Worm (Caenorhabditis elegans) whole organism, L3 larva: ENCODE results near the gene F35H12.5.

Source experiments
- ZK546.5 ChIP-seq: sonication (generic microtip); optimal IDR thresholded peaks from 2 replicates; lab custom pipeline; 2017; ENCODE audit warnings: missing biosample characterization, missing genetic modification characterization
- aly-2 ChIP-seq: fragments of 150-350 bp; optimal IDR thresholded peaks from 2 replicates; lab custom pipeline; 2014; ENCODE audit warnings: missing biosample characterization, missing genetic modification characterization
- egl-27 ChIP-seq: sonication (generic microtip); optimal IDR thresholded peaks from 4 replicates; lab custom pipeline; 2017; ENCODE audit warnings: missing biosample characterization, missing genetic modification reagents, missing genetic modification characterization
- elt-3 ChIP-seq, 3 experiments: fragments of 150-350 bp in 1 of 3; sonication (generic microtip) in 2 of 3; optimal IDR thresholded peaks; 2 replicates in 2 of 3; 4 replicates in 1 of 3; lab custom pipeline; 2014 to 2017; ENCODE audit warnings: missing biosample characterization in 3 of 3, missing genetic modification characterization in 3 of 3
- nhr-11 ChIP-seq: fragments of 150-350 bp; optimal IDR thresholded peaks from 2 replicates; lab custom pipeline; 2014; ENCODE audit warnings: missing biosample characterization, missing genetic modification characterization
- sea-2 ChIP-seq: fragments of 150-350 bp; sonication (generic microtip); optimal IDR thresholded peaks from 4 replicates; lab custom pipeline; 2014; ENCODE audit warnings: missing biosample characterization, missing genetic modification reagents, missing genetic modification characterization
- snpc-4 ChIP-seq: fragments of 150-350 bp; optimal IDR thresholded peaks from 2 replicates; lab custom pipeline; 2014; ENCODE audit warnings: missing biosample characterization, missing genetic modification characterization
- zag-1 ChIP-seq: fragments of 150-350 bp; optimal IDR thresholded peaks from 2 replicates; lab custom pipeline; 2014; ENCODE audit warnings: missing biosample characterization, missing genetic modification characterization

DNA sequence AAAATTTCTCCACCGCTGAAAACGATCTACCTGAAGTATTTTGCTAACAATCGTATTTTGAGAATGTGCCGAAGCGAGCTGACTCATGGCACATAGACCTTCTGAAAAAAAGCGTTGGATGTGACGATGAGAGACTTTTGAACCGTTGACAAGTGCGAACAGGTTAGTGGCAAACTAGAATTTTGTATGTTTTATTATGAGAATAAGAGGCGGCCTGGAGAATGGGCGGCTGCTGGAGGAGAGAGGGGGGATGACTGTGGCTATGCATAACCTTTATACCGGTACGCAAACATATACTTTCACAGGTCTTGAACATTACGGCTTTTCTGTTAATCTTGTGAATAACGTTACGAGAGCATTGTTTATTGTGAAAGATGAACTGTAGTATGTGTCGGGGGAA, 29.9 kb upstream of the F35H12.5 start, which contains the start of gene mam-1:
- no peak for TF ChIP-seq egl-27 (tag; lab: Kevin White, UChicago)
- TF ChIP-seq aly-2 (tag; lab: Kevin White, UChicago) = no peak
- no peak for TF ChIP-seq ZK546.5 (tag; lab: Kevin White, UChicago)
- no peak for TF ChIP-seq sea-2 (GFP tag; lab: Kevin White, UChicago)
- no peak for TF ChIP-seq zag-1 (tag; lab: Kevin White, UChicago)
- no peak for TF ChIP-seq snpc-4 (tag; lab: Kevin White, UChicago)
- TF ChIP-seq nhr-11 = no peak
- no peak for TF ChIP-seq elt-3 (tag; optimal IDR thresholded peaks at IDR 0.05; lab: Kevin White, UChicago)
